Comparison of ENCODE assay signal across 2 fruit fly cellular contexts in the genomic region with DNA sequence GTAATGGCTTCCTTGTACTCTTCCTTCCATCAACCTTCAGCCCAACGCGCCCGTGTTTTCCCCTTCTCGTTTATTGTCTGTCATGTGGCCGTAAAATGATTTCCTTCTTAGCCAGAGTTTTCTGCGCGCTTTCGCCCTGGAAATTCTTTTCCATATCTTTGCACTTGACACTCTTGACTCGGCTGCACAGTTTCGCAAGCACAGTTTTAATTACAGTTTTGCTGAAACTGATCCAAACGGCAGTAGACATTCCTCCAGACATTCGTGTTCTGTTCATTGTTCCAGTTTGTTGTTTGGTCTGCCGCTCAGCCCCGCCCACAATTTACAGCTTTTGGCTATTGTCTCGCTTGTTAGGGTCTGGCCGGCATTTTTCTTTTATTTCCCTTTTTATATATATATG.
TF ChIP-seq lines count a peak whose summit lies in the region.

No protein-coding gene starts in this region.

- no peak for TF ChIP-seq CTCF in whole organism, embryonic (GFP tag; optimal IDR thresholded peaks at IDR 0.05; lab: Kevin White, UChicago)

TF ChIP-seq in whole organism, embryonic, 481 proteins besides CTCF, POLR2A, EP300 and RAD21:
- TF ChIP-seq nerfin-1 (tag; optimal IDR thresholded peaks at IDR 0.05; lab: Kevin White, UChicago), result peak; percentile 28
- TF ChIP-seq cad (GFP tag; optimal IDR thresholded peaks at IDR 0.05; lab: Kevin White, UChicago), result peak; percentile 82
- TF ChIP-seq CG15073 (GFP tag; optimal IDR thresholded peaks at IDR 0.05; lab: Kevin White, UChicago), result no peak
- TF ChIP-seq CG6654 (GFP tag; optimal IDR thresholded peaks at IDR 0.05; lab: Kevin White, UChicago), result peak; percentile 95
- TF ChIP-seq CkIIα-i1 (GFP tag; IDR thresholded peaks at IDR 0.05; lab: Robert Waterston, UW), result no peak

TF ChIP-seq in whole organism, wandering third instar larva, 38 proteins besides CTCF, POLR2A, EP300 and RAD21:
- no peak for TF ChIP-seq br (GFP tag; optimal IDR thresholded peaks at IDR 0.05; lab: Kevin White, UChicago)
- TF ChIP-seq tai (GFP tag; optimal IDR thresholded peaks at IDR 0.05; lab: Kevin White, UChicago), result no peak
- TF ChIP-seq Dif (GFP tag; optimal IDR thresholded peaks at IDR 0.05; lab: Kevin White, UChicago; ENCODE audit: partially characterized antibody), result no peak
- peak; percentile 52 for TF ChIP-seq Myc (optimal IDR thresholded peaks at IDR 0.05; lab: Kevin White, UChicago)
- TF ChIP-seq fru (GFP tag; optimal IDR thresholded peaks at IDR 0.05; lab: Kevin White, UChicago), result no peak
- no peak for TF ChIP-seq Rel (GFP tag; optimal IDR thresholded peaks at IDR 0.05; lab: Kevin White, UChicago)
- no peak for TF ChIP-seq Rel (tag; optimal IDR thresholded peaks at IDR 0.05; lab: Kevin White, UChicago)
